Worm (Caenorhabditis elegans) whole organism, late embryonic: ENCODE results near the gene T19C4.1.

Experiments used
- F13H6.1 ChIP-seq: sonication (generic microtip); optimal IDR thresholded peaks from 2 replicates; lab custom pipeline; 2016; ENCODE audit warnings: missing genetic modification characterization, missing compliant biosample characterization
- elt-2 ChIP-seq: sonication (generic microtip); optimal IDR thresholded peaks from 2 replicates; lab custom pipeline; 2016; ENCODE audit warnings: missing genetic modification reagents, missing genetic modification characterization, missing compliant biosample characterization
- nhr-11 ChIP-seq: fragments of 150-350 bp; optimal IDR thresholded peaks from 2 replicates; lab custom pipeline; 2014; ENCODE audit warnings: missing biosample characterization, missing genetic modification characterization
- pqm-1 ChIP-seq: sonication (generic microtip); optimal IDR thresholded peaks from 2 replicates; lab custom pipeline; 2016; ENCODE audit warnings: missing genetic modification characterization, missing compliant biosample characterization
- tbx-2 ChIP-seq: sonication (generic microtip); optimal IDR thresholded peaks from 2 replicates; lab custom pipeline; 2016; ENCODE audit warnings: missing genetic modification characterization, missing compliant biosample characterization

DNA sequence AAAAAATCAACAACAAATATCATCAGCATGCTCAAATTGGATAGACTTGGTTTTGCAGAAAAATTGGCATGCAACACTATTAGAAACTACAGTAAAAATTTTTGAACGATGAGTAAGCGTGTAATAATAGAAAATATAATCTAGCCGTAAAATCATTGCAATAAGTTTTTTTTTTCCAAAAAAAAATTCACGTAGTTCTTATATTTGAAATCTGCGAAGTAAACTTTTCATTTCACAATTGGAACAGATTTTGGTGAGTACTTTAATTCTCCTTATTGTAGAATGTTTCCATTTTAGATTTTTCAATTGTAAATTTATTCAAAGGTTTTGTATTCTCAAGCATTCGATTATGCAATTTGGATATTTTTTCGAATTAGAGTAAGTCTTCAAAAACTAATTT lies 50.8 kb downstream of the T19C4.1 start, which contains the start of gene K10D6.3:
- TF ChIP-seq pqm-1 (tag; lab: Kevin White, UChicago): no peak
- TF ChIP-seq F13H6.1 (tag; lab: Kevin White, UChicago): no peak
- TF ChIP-seq nhr-11: no peak
- no peak for TF ChIP-seq elt-2 (tag; lab: Kevin White, UChicago)
- TF ChIP-seq tbx-2 (tag; lab: Kevin White, UChicago): no peak
